Worm (Caenorhabditis elegans) whole organism, L2 larva: ENCODE results near the gene btb-11.
"Not testable (repeated sequence)": the region's sequence is repeated elsewhere in the genome, so short reads cannot be mapped to it uniquely, and the experiment has no call there.

Experiments used
- C34F6.9 ChIP-seq: fragments of 150-350 bp; optimal IDR thresholded peaks from 2 replicates; lab custom pipeline; 2014; ENCODE audit warnings: missing biosample characterization, missing genetic modification characterization
- F13H6.1 ChIP-seq: sonication (generic microtip); optimal IDR thresholded peaks from 2 replicates; lab custom pipeline; 2016; ENCODE audit warnings: missing genetic modification characterization, missing compliant biosample characterization
- R02D3.7 ChIP-seq: fragments of 150-350 bp; optimal IDR thresholded peaks from 2 replicates; lab custom pipeline; 2014; ENCODE audit warnings: missing biosample characterization, missing genetic modification characterization
- Y55F3AM.14 ChIP-seq: fragments of 200-800 bp; sonication (Bioruptor generic); optimal IDR thresholded peaks from 2 replicates; lab custom pipeline; 2018; ENCODE audit warnings: mild to moderate bottlenecking, missing genetic modification characterization, missing compliant biosample characterization
- ZK546.5 ChIP-seq: sonication (generic microtip); optimal IDR thresholded peaks from 2 replicates; lab custom pipeline; 2017; ENCODE audit warnings: missing biosample characterization, missing genetic modification characterization
- alr-1 ChIP-seq: fragments of 150-350 bp; optimal IDR thresholded peaks from 2 replicates; lab custom pipeline; 2014; ENCODE audit warnings: missing biosample characterization, missing genetic modification characterization
- aly-2 ChIP-seq: fragments of 150-350 bp; optimal IDR thresholded peaks from 2 replicates; lab custom pipeline; 2014; ENCODE audit warnings: missing biosample characterization, missing genetic modification characterization
- ama-1 ChIP-seq: fragments of 150-350 bp; optimal IDR thresholded peaks from 2 replicates; lab custom pipeline; 2018; ENCODE audit warnings: inconsistent platforms
- blmp-1 ChIP-seq: sonication (generic microtip); optimal IDR thresholded peaks from 2 replicates; lab custom pipeline; 2017; ENCODE audit warnings: missing genetic modification characterization, mild to moderate bottlenecking, missing compliant biosample characterization, antibody characterized with exemption, moderate library complexity; ENCODE audit not compliant: insufficient read depth
- ceh-16 ChIP-seq: fragments of 150-350 bp; optimal IDR thresholded peaks from 2 replicates; lab custom pipeline; 2014; ENCODE audit warnings: missing biosample characterization, missing genetic modification characterization
- crh-2 ChIP-seq: sonication (generic microtip); optimal IDR thresholded peaks from 2 replicates; lab custom pipeline; 2017; ENCODE audit warnings: missing biosample characterization, missing genetic modification characterization
- dmd-4 ChIP-seq: sonication (generic microtip); optimal IDR thresholded peaks from 2 replicates; lab custom pipeline; 2017; ENCODE audit warnings: missing biosample characterization, missing genetic modification characterization
- egl-27 ChIP-seq: sonication (generic microtip); optimal IDR thresholded peaks from 3 replicates; lab custom pipeline; 2017; ENCODE audit warnings: missing biosample characterization, missing genetic modification reagents, missing genetic modification characterization
- elt-1 ChIP-seq: fragments of 150-350 bp; optimal IDR thresholded peaks from 2 replicates; lab custom pipeline; 2014; ENCODE audit warnings: missing biosample characterization, missing genetic modification characterization
- elt-3 ChIP-seq: sonication (generic microtip); optimal IDR thresholded peaks from 2 replicates; lab custom pipeline; 2017; ENCODE audit warnings: missing biosample characterization, missing genetic modification characterization
- lin-13 ChIP-seq: fragments of 150-350 bp; optimal IDR thresholded peaks from 2 replicates; lab custom pipeline; 2014; ENCODE audit warnings: missing biosample characterization, missing genetic modification reagents, missing genetic modification characterization
- lin-39 ChIP-seq: fragments of 150-350 bp; optimal IDR thresholded peaks from 2 replicates; lab custom pipeline; 2014; ENCODE audit warnings: missing biosample characterization, missing genetic modification reagents, missing genetic modification characterization
- mab-5 ChIP-seq: fragments of 150-350 bp; optimal IDR thresholded peaks from 2 replicates; lab custom pipeline; 2014; ENCODE audit warnings: missing biosample characterization, missing genetic modification characterization
- mbf-1 ChIP-seq: sonication (generic microtip); optimal IDR thresholded peaks from 2 replicates; lab custom pipeline; 2017; ENCODE audit warnings: missing biosample characterization, missing genetic modification characterization
- nhr-11 ChIP-seq: fragments of 150-350 bp; optimal IDR thresholded peaks from 2 replicates; lab custom pipeline; 2014; ENCODE audit warnings: missing biosample characterization, missing genetic modification characterization
- nhr-12 ChIP-seq: fragments of 150-350 bp; optimal IDR thresholded peaks from 2 replicates; lab custom pipeline; 2014; ENCODE audit warnings: missing biosample characterization, missing genetic modification characterization
- nhr-129 ChIP-seq: fragments of 150-350 bp; optimal IDR thresholded peaks from 2 replicates; lab custom pipeline; 2014; ENCODE audit warnings: missing biosample characterization, missing genetic modification characterization
- nhr-21 ChIP-seq: fragments of 150-350 bp; optimal IDR thresholded peaks from 2 replicates; lab custom pipeline; 2014; ENCODE audit warnings: missing biosample characterization, missing genetic modification characterization
- nhr-237 ChIP-seq: fragments of 150-350 bp; optimal IDR thresholded peaks from 2 replicates; lab custom pipeline; 2014; ENCODE audit warnings: missing biosample characterization, missing genetic modification characterization
- nhr-77 ChIP-seq: fragments of 150-350 bp; optimal IDR thresholded peaks from 2 replicates; lab custom pipeline; 2014; ENCODE audit warnings: missing biosample characterization, missing genetic modification characterization
- sem-4 ChIP-seq: fragments of 150-350 bp; optimal IDR thresholded peaks from 2 replicates; lab custom pipeline; 2014; ENCODE audit warnings: missing biosample characterization, missing genetic modification reagents, missing genetic modification characterization
- skn-1 ChIP-seq: sonication (generic microtip); optimal IDR thresholded peaks from 2 replicates; lab custom pipeline; 2017; ENCODE audit warnings: missing biosample characterization, missing genetic modification characterization
- sma-3 ChIP-seq: sonication (generic microtip); optimal IDR thresholded peaks from 2 replicates; lab custom pipeline; 2016; ENCODE audit warnings: missing genetic modification reagents, missing genetic modification characterization, missing compliant biosample characterization
- sma-9 ChIP-seq, 2 experiments: fragments of 150-350 bp in 1 of 2; sonication (generic microtip) in 1 of 2; optimal IDR thresholded peaks; 2 replicates each; lab custom pipeline; 2014 to 2016; ENCODE audit warnings: missing genetic modification characterization in 2 of 2, mild to moderate bottlenecking in 1 of 2, missing biosample characterization in 1 of 2, missing compliant biosample characterization in 1 of 2, missing genetic modification reagents in 1 of 2, moderate library complexity in 1 of 2
- unc-39 ChIP-seq: fragments of 150-350 bp; optimal IDR thresholded peaks from 2 replicates; lab custom pipeline; 2014; ENCODE audit warnings: missing biosample characterization, missing genetic modification characterization
- zag-1 ChIP-seq: fragments of 150-350 bp; optimal IDR thresholded peaks from 2 replicates; lab custom pipeline; 2014; ENCODE audit warnings: missing biosample characterization, missing genetic modification characterization
- ztf-1 ChIP-seq: fragments of 200-800 bp; sonication (Bioruptor generic); conservative IDR thresholded peaks from 2 replicates; pipeline ENCODE4 v1.3.6; 2022; ENCODE audit warnings: missing genetic modification characterization, missing compliant biosample characterization
- ztf-11 ChIP-seq: sonication (generic microtip); optimal IDR thresholded peaks from 2 replicates; lab custom pipeline; 2017; ENCODE audit warnings: missing biosample characterization, missing genetic modification characterization
- ztf-4 ChIP-seq: fragments of 150-350 bp; optimal IDR thresholded peaks from 2 replicates; lab custom pipeline; 2014; ENCODE audit warnings: missing biosample characterization, missing genetic modification characterization

The btb-11 gene

ce11 chrII:1024684-1025083 lies at the start of gene btb-11:
TSS of gene btb-11 (minus strand) at chrII:1024784.
- TF ChIP-seq unc-39 (tag; lab: Kevin White, UChicago); ama-1 (lab: Kevin White, UChicago); ceh-16: not testable (repeated sequence)

ce11 chrII:1072106-1072505 lies 47.5 kb upstream of the btb-11 start, which contains the start of gene K02E7.4:
TSS of gene K02E7.4 (plus strand) at chrII:1072406.
- no peak for TF ChIP-seq lin-13 (GFP tag; lab: Kevin White, UChicago)
- TF ChIP-seq ztf-11 (tag; lab: Kevin White, UChicago), result no peak
- no peak for TF ChIP-seq nhr-12 (tag; lab: Kevin White, UChicago)
- TF ChIP-seq R02D3.7, result no peak
- no peak for TF ChIP-seq dmd-4 (tag; lab: Kevin White, UChicago)
- no peak for TF ChIP-seq ztf-4 (tag; lab: Kevin White, UChicago)

- TF ChIP-seq nhr-21 (tag; lab: Kevin White, UChicago) (no peak), mab-5 (tag; lab: Kevin White, UChicago) (no peak), ztf-4 (tag; lab: Kevin White, UChicago) (no peak)
- TF ChIP-seq, all 48 proteins: peak for 0
Observed at ce11 chrII:1071432-1071831, 46.8 kb upstream of the btb-11 start.

- TF ChIP-seq nhr-129 (tag; lab: Kevin White, UChicago) (no peak), skn-1 (tag; lab: Kevin White, UChicago) (no peak), ZK546.5 (tag; lab: Kevin White, UChicago) (no peak), elt-3 (tag; lab: Kevin White, UChicago) (no peak), nhr-11 (tag; lab: Kevin White, UChicago) (no peak), crh-2 (tag; lab: Kevin White, UChicago) (no peak), blmp-1 (tag; lab: Kevin White, UChicago) (no peak), sma-3 (GFP tag; lab: Kevin White, UChicago) (no peak), unc-39 (tag; lab: Kevin White, UChicago) (no peak), elt-1 (no peak), C34F6.9 (no peak), lin-39 (tag; lab: Kevin White, UChicago) (no peak), sem-4 (tag; lab: Kevin White, UChicago) (no peak), F13H6.1 (tag; lab: Kevin White, UChicago) (no peak), egl-27 (no peak), sma-9 (GFP tag; optimal IDR thresholded peaks at IDR 0.05; lab: Kevin White, UChicago) (no peak), sma-9 (tag; optimal IDR thresholded peaks at IDR 0.05; lab: Kevin White, UChicago) (no peak), zag-1 (no peak)
- TF ChIP-seq, all 48 proteins: peak for 0
Observed at ce11 chrII:1070875-1071274, 46.3 kb upstream of the btb-11 start, which contains the start of gene K02E7.12. TSS of gene K02E7.12 (plus strand) at chrII:1071175.

ce11 chrII:1066907-1067306 lies 42.3 kb upstream of the btb-11 start, which contains the start of gene K02E7.10:
TSS of gene K02E7.10 (minus strand) at chrII:1067007.
- TF ChIP-seq mbf-1 (no peak), R02D3.7 (no peak), elt-3 (tag; lab: Kevin White, UChicago) (no peak), aly-2 (tag; lab: Kevin White, UChicago) (no peak), egl-27 (no peak), skn-1 (tag; lab: Kevin White, UChicago) (no peak), dmd-4 (tag; lab: Kevin White, UChicago) (no peak), nhr-21 (tag; lab: Kevin White, UChicago) (no peak), Y55F3AM.14 (no peak), sma-9 (GFP tag; optimal IDR thresholded peaks at IDR 0.05; lab: Kevin White, UChicago) (no peak), sma-9 (tag; optimal IDR thresholded peaks at IDR 0.05; lab: Kevin White, UChicago) (no peak), ztf-1 (GFP tag; lab: Robert Waterston, UW) (no peak), nhr-237 (tag; lab: Kevin White, UChicago) (no peak), ztf-11 (tag; lab: Kevin White, UChicago) (no peak), alr-1 (tag; lab: Kevin White, UChicago) (no peak), nhr-77 (tag; lab: Kevin White, UChicago) (no peak), sma-3 (GFP tag; lab: Kevin White, UChicago) (no peak), crh-2 (tag; lab: Kevin White, UChicago) (no peak)
- TF ChIP-seq, all 48 proteins: peak for 0
